Fruit fly (Drosophila melanogaster): ENCODE measurements around the gene hwt.

The hwt gene

DNA sequence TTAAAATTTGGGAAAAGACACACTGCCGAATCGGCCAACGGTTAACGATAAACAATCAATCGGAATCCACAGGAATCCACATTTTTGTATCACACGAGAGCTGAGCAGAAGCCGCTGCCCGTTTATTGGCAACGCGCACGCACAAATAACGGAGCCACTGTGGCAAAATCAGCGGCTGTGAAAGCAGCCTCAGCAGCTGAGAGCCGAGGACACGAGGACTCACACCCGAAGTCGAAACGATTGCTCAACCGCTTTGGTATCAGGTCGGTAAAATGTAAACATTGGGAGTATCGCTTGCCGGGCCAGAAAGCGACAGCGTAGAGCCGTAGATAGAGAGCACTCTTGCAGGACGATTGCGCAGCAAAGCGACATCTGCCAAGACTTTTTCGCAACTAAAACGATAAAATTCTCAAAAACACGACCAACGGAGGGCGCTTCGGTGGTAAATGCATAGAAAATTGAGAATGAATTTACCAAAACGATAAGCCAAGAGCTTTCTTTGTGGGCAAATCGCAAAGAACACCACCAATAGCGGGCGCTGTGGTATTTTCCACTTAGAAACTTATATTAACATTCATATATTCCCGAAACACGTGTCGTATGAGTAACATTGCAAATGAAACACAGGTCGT lies at the start of gene hwt:
hwt (minus strand) TSS at position 161 of the 632 bp plus-strand sequence.
- no peak for TF ChIP-seq Myc (optimal IDR thresholded peaks at IDR 0.05)
- no peak for TF ChIP-seq insv (optimal IDR thresholded peaks at IDR 0.05)
- TF ChIP-seq ttk (optimal IDR thresholded peaks at IDR 0.05) = no peak
- no peak for TF ChIP-seq Sin3A (optimal IDR thresholded peaks at IDR 0.05)

DNA sequence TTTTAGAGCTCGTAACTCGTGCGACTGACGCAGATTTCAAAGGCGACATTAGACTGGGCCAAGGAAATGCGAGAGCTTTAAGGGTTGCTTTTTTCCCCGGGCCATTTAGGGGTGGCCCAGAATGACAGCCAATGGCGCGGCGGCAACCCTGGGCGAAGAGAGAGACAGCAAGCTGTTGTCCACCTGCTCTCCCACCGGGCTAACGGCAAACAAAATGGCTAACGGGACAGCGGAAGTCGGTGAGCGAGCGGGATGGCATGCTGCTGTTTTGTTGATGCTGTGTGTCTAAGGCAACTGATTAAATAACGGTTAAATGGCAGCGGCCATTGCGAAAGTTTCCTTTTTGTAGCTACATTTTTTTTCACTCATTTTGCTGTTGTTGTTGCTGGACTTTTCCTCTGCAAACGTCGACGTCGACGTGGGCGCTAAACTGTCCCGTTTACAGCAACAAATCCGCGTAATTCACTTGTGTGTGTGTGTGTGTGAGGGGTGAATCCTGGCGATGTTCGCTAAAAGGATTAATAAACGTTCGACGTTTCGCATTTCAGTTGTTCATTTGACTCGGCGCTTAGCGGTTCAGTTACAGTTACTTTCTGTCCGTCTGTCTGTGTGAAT lies 47.6 kb upstream of the hwt start, which contains the start of gene CG11085:
CG11085 (plus strand) TSS at position 565 of the 615 bp plus-strand sequence.
- no peak for TF ChIP-seq Sin3A (optimal IDR thresholded peaks at IDR 0.05)
- no peak for TF ChIP-seq ttk (optimal IDR thresholded peaks at IDR 0.05)
- TF ChIP-seq Myc (optimal IDR thresholded peaks at IDR 0.05) = no peak
- no peak for TF ChIP-seq psq (optimal IDR thresholded peaks at IDR 0.05)
- no peak for TF ChIP-seq insv (optimal IDR thresholded peaks at IDR 0.05)

DNA sequence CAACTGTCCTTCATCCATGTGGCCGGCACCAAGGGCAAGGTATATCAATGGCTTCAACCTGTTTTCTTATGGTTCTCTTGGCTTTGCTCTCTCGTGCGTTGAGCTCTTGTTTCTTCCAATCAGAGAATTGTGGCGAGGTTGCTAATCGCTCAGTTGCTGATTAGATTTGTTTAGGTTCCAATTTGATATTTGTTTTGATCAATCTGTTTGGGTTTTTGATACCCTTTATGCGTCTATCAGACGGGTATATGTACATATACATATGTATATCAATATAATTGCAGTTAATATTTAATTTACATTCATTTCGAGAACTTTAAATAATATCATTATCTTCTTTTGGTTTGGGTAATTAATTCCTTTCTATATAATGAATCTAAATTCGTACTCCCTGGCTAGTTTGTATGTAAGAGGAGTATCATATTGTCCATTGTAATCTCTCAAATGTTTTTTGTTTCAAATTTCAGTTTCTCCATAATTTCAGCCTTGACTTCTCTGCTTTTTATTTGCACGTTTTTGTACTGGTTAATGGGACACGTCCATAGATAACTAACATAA lies 45.1 kb upstream of the hwt start:
- TF ChIP-seq psq (optimal IDR thresholded peaks at IDR 0.05) (no peak), insv (optimal IDR thresholded peaks at IDR 0.05) (no peak), h (optimal IDR thresholded peaks at IDR 0.05) (no peak), Sin3A (optimal IDR thresholded peaks at IDR 0.05) (no peak), Myc (optimal IDR thresholded peaks at IDR 0.05) (no peak), ttk (optimal IDR thresholded peaks at IDR 0.05) (no peak)

DNA sequence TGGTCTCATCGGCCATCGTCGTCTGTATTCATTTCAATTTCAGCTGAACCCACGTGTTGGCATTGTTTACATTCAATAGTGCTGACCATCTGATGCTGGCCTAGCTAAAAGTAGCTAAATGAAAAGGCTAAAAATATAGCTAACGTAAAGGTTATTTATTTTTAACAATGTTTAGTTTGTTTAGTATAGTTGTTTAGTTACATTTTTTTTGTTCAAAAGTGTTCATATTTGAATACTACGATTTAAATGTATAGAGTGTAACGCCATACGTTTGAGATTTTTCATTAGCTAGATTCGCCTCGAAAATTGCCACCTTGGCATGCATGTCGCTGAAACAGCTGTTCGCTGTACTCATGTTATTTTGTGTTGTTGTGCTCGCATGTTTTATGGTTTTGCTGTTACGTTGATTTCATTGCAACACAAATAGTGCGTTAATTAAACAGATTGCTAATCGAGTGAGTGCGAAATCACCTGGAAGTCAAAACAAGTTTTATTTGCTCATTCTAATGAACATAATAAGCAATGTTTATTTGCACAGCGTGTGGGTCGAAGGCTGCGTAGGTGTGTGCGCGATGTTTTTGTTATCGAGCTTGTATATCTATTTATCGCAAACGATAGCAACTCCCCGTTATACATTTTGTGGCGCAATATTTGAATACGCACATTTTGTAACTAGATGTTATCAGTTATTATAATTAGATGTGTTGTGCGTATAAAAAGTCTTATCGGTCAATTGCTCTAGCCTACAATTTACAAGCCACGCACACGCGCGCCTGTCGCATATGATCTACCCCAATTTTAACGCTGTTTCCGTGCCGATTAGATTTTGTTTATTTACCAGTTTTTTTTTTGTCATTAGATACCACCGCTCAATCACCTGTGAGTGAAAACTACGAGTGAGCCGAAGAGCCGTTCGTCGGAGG lies 43.5 kb upstream of the hwt start, which contains the start of the genes CG1463 and Fpgs1:
CG1463 (minus strand) TSS at position 132 of the 923 bp plus-strand sequence.
Fpgs1 (plus strand) TSS at position 332 of the 923 bp plus-strand sequence.
- TF ChIP-seq Myc (optimal IDR thresholded peaks at IDR 0.05) = no peak
- no peak for TF ChIP-seq psq (optimal IDR thresholded peaks at IDR 0.05)
- no peak for TF ChIP-seq h (optimal IDR thresholded peaks at IDR 0.05)

DNA sequence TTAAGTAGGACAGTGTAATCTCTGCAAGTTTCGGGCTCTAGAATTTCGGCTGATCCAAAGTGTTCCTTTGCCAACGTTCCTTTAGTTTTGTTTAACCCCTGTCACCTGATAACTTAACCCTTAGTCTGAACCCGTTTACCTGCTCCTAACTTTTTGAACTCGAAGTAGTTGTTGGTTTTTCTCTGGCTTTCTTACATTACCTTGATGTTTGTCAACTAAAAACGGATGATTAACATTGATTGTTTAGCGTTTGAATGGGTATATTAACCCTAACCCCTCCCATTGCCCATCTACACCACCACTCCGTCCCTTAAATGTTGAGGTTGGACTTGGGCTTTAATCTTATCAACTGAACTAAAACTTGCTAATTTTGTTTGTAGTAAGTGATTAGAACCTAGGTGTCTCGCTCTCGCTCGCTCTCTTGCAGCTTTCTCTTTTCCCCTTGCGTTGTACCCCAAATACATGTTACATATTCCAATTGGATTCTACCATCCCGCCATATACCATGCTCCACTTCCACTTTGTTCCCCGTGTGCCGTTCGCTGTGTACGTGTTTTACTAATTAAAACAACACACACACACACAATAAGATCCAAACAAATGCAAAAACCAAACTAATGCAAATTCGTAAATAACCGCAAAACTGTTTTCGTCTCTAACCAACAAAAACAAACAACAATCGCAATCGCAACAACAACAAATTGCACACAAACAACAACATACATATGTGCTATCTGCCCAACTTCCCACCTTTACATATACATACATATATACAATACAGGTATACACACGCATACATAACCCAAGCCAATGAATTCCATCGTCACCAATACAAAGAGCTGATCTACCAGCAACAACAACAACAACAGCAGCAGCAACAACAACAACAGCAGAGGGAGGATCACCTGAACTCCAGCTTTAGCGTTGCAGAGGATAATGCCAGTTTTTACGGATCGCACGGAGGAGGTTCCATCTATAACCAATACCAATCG lies 32.8 kb upstream of the hwt start:
- TF ChIP-seq insv (optimal IDR thresholded peaks at IDR 0.05) (no peak), h (optimal IDR thresholded peaks at IDR 0.05) (no peak)

DNA sequence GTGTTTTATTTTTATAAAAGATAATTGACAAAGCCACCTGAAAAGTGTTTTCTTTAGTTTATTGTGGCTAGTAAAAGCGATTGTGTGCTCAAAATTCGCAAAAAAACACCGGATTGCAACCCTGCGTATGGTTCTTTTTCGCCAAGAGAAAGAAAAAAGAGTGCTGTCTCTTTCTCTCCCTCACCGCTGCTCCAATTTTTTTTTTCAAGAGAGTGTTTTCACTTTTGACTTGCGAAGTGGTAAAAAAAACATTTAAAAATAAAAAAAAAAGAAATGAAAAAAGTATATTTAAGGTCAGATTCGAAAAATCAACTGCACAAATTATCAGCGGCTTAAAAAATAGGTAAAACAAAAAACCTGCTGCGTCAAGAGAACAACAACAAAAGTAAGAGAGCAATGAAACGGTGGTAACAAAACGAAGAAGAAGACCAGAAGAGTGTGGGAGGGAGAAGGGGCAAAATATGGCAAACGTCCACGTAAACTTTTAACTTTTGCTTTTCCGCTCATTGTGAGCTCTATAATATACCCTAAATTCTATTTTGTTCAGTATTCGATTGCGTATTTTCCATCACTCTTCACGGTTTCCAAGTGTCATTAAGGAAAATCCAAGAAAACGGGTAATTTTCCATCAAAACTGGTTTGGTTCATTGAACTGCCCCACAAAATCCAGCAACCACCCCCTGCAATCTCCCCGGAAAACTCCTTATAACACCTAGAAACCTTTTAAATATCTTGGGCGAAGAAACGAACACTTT lies 28.3 kb upstream of the hwt start:
- TF ChIP-seq insv (optimal IDR thresholded peaks at IDR 0.05) (no peak), Sin3A (optimal IDR thresholded peaks at IDR 0.05) (no peak), psq (optimal IDR thresholded peaks at IDR 0.05) (no peak)

DNA sequence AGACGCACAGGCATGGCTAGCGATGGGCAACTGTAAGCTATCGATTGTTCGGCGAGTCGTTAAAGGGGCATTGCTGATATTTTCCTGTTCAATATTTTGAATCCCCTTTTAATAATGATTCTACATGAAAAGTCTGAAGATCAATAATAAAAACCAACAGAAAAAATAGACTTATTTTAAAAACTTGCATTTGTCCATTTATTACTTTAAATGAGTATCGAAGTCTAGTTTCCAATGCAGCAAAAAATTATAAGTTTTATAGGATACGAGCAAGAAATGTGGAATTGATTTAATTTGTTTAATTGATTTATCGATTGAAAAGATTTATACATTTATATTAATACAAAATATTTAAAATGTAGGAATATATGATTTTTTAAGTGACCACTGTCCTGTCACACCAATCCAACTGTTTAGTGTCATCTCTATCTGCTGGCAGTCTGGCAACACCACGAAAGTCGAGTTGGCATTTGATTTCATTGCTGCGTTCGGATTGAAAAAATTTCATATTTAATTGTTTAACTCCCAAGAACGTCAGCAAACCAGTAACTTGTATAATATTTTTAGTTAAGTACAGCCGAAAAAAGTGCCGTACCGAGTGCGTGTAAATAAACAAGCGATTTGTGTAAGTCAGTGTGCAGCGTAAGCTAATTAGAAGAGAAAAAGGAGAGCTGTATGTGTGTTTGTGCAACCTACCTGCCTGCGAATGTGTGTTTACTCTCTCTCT lies 27.5 kb upstream of the hwt start, which contains the start of the genes CG1824 and Sec16:
CG1824 (minus strand) TSS at position 15 of the 727 bp plus-strand sequence.
Sec16 (plus strand) TSS at position 438 of the 727 bp plus-strand sequence.
- no peak for TF ChIP-seq h (optimal IDR thresholded peaks at IDR 0.05)
- no peak for TF ChIP-seq ttk (optimal IDR thresholded peaks at IDR 0.05)
- TF ChIP-seq Myc (optimal IDR thresholded peaks at IDR 0.05) = no peak

DNA sequence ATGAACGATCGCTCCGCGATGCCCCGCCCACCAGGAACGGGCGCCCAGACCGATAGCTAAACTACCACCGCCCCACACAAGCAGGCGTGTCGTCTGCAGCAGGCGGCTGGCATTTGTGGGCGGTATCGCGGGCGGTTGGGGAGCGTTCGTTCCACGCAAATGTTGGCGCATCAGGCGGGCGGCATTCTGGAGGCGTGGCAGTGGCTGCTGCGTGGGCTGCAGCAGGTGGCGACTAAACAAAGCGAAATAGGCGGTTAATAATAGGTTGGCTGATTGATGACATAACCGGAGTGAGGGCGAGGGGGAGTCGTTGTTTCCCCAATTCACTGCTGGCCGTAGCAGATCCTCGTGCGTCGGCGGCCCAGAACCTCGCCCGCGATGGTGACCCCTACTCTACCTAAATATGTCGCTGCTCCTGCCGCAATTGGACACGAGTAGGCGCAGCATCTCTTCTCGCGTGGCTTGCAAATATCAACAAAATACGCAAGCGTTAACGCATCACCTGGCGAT lies 26.9 kb upstream of the hwt start:
- TF ChIP-seq psq (optimal IDR thresholded peaks at IDR 0.05) = no peak
- no peak for TF ChIP-seq Myc (optimal IDR thresholded peaks at IDR 0.05)
- TF ChIP-seq insv (optimal IDR thresholded peaks at IDR 0.05) = no peak
- TF ChIP-seq Sin3A (optimal IDR thresholded peaks at IDR 0.05) = no peak
- TF ChIP-seq h (optimal IDR thresholded peaks at IDR 0.05) = no peak
- TF ChIP-seq ttk (optimal IDR thresholded peaks at IDR 0.05) = no peak

DNA sequence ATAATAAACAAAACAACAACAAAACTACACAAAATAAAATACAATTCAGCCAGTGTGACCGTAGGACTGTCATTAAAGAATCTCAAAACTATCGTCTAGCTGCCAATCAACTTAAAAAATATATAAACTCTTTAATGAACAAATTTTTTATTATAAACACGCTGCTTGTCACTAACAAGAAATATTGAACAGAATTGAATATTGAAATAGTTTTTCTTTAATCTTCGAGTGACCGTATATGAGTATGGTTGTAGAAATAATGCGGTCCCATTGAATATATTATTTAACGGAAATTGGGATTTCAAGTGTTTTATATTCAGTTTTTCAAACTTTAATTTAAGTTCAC lies 23.8 kb upstream of the hwt start, which contains the start of gene LIMK1:
LIMK1 (minus strand) TSS at position 73 of the 346 bp plus-strand sequence.
- no peak for TF ChIP-seq insv (optimal IDR thresholded peaks at IDR 0.05)
